Worm (Caenorhabditis elegans) whole organism, late embryonic: ENCODE data around the gene srp-8.
A peak's percentile ranks its signal among the peaks of the same experiment; 100 is the strongest.

Experiments
- C08G9.2 ChIP-seq: sonication (generic microtip); optimal IDR thresholded peaks from 2 replicates; lab custom pipeline; 2016; ENCODE audit warnings: mild to moderate bottlenecking, missing genetic modification characterization, moderate library complexity, missing compliant biosample characterization
- C38D4.7 ChIP-seq: fragments of 200-800 bp; sonication (Bioruptor generic); optimal IDR thresholded peaks from 2 replicates; lab custom pipeline; 2018; ENCODE audit warnings: mild to moderate bottlenecking, missing genetic modification characterization, moderate library complexity, missing compliant biosample characterization
- F13H6.1 ChIP-seq: sonication (generic microtip); optimal IDR thresholded peaks from 2 replicates; lab custom pipeline; 2016; ENCODE audit warnings: missing genetic modification characterization, missing compliant biosample characterization
- K02D7.2 ChIP-seq: sonication (generic microtip); optimal IDR thresholded peaks from 2 replicates; lab custom pipeline; 2017; ENCODE audit warnings: mild to moderate bottlenecking, missing genetic modification characterization, missing compliant biosample characterization
- Y22D7AL.16 ChIP-seq: sonication (generic microtip); optimal IDR thresholded peaks from 2 replicates; lab custom pipeline; 2016; ENCODE audit warnings: missing genetic modification characterization, missing compliant biosample characterization
- ama-1 ChIP-seq: fragments of 150-350 bp; optimal IDR thresholded peaks from 2 replicates; lab custom pipeline; 2014
- ceh-14 ChIP-seq: sonication (generic microtip); optimal IDR thresholded peaks from 2 replicates; lab custom pipeline; 2016; ENCODE audit warnings: missing genotype, missing genetic modification characterization, missing compliant biosample characterization
- ceh-2 ChIP-seq: sonication (generic microtip); optimal IDR thresholded peaks from 2 replicates; lab custom pipeline; 2016; ENCODE audit warnings: missing genotype, missing genetic modification characterization, missing compliant biosample characterization
- ceh-30 ChIP-seq: fragments of 150-350 bp; optimal IDR thresholded peaks from 2 replicates; lab custom pipeline; 2014; ENCODE audit warnings: missing biosample characterization, missing genetic modification characterization
- ceh-31 ChIP-seq: sonication (generic microtip); optimal IDR thresholded peaks from 2 replicates; lab custom pipeline; 2016; ENCODE audit warnings: missing genetic modification characterization, missing compliant biosample characterization
- ceh-9 ChIP-seq: sonication (generic microtip); optimal IDR thresholded peaks from 2 replicates; lab custom pipeline; 2016; ENCODE audit warnings: mild to moderate bottlenecking, missing genetic modification characterization, inconsistent platforms, missing compliant biosample characterization
- che-1 ChIP-seq: sonication (generic microtip); optimal IDR thresholded peaks from 2 replicates; lab custom pipeline; 2016; ENCODE audit warnings: mild to moderate bottlenecking, missing genetic modification characterization, missing compliant biosample characterization
- dmd-4 ChIP-seq: sonication (generic microtip); optimal IDR thresholded peaks from 2 replicates; lab custom pipeline; 2016; ENCODE audit warnings: borderline replicate concordance, missing genetic modification characterization, missing compliant biosample characterization
- dve-1 ChIP-seq: sonication (generic microtip); optimal IDR thresholded peaks from 2 replicates; lab custom pipeline; 2017; ENCODE audit warnings: antibody characterized with exemption, mild to moderate bottlenecking, missing genetic modification characterization, missing compliant biosample characterization
- elt-2 ChIP-seq: sonication (generic microtip); optimal IDR thresholded peaks from 2 replicates; lab custom pipeline; 2016; ENCODE audit warnings: missing genetic modification reagents, missing genetic modification characterization, missing compliant biosample characterization
- elt-4 ChIP-seq: sonication (generic microtip); optimal IDR thresholded peaks from 2 replicates; lab custom pipeline; 2016; ENCODE audit warnings: missing genetic modification characterization, missing compliant biosample characterization
- gmeb-2 ChIP-seq: sonication (generic microtip); optimal IDR thresholded peaks from 2 replicates; lab custom pipeline; 2016; ENCODE audit warnings: missing genetic modification characterization, inconsistent platforms, missing compliant biosample characterization
- hlh-15 ChIP-seq: sonication (generic microtip); optimal IDR thresholded peaks from 2 replicates; lab custom pipeline; 2016; ENCODE audit warnings: missing genetic modification characterization, missing compliant biosample characterization
- hlh-6 ChIP-seq: sonication (generic microtip); optimal IDR thresholded peaks from 2 replicates; lab custom pipeline; 2016; ENCODE audit warnings: missing genotype, missing genetic modification characterization, missing compliant biosample characterization
- lim-6 ChIP-seq: sonication (generic microtip); optimal IDR thresholded peaks from 2 replicates; lab custom pipeline; 2016; ENCODE audit warnings: missing genetic modification characterization, missing compliant biosample characterization
- lin-11 ChIP-seq: fragments of 200-800 bp; sonication (Bioruptor generic); optimal IDR thresholded peaks from 2 replicates; lab custom pipeline; 2018; ENCODE audit warnings: mild to moderate bottlenecking, missing genetic modification characterization, missing compliant biosample characterization
- mec-3 ChIP-seq: sonication (generic microtip); optimal IDR thresholded peaks from 2 replicates; lab custom pipeline; 2016; ENCODE audit warnings: borderline replicate concordance, missing genetic modification characterization, missing compliant biosample characterization
- nfya-1 ChIP-seq: sonication (generic microtip); optimal IDR thresholded peaks from 2 replicates; lab custom pipeline; 2017; ENCODE audit warnings: missing genetic modification characterization, mild to moderate bottlenecking, missing compliant biosample characterization, antibody characterized with exemption, moderate library complexity
- nhr-232 ChIP-seq: sonication (generic microtip); optimal IDR thresholded peaks from 2 replicates; lab custom pipeline; 2016; ENCODE audit warnings: missing genetic modification characterization, missing compliant biosample characterization
- npax-4 ChIP-seq: sonication (generic microtip); optimal IDR thresholded peaks from 2 replicates; lab custom pipeline; 2016; ENCODE audit warnings: missing genetic modification characterization, missing compliant biosample characterization
- pag-3 ChIP-seq: sonication (generic microtip); optimal IDR thresholded peaks from 2 replicates; lab custom pipeline; 2016; ENCODE audit warnings: missing compliant biosample characterization, missing genetic modification characterization, borderline replicate concordance
- pat-9 ChIP-seq: fragments of 200-800 bp; sonication (Bioruptor generic); optimal IDR thresholded peaks from 2 replicates; lab custom pipeline; 2018; ENCODE audit warnings: mild to moderate bottlenecking, missing genetic modification characterization, moderate library complexity, missing compliant biosample characterization
- pax-1 ChIP-seq: fragments of 150-350 bp; optimal IDR thresholded peaks from 2 replicates; lab custom pipeline; 2014; ENCODE audit warnings: missing biosample characterization, missing genetic modification characterization
- pha-2 ChIP-seq: sonication (generic microtip); optimal IDR thresholded peaks from 2 replicates; lab custom pipeline; 2017; ENCODE audit warnings: mild to moderate bottlenecking, missing genetic modification characterization, missing compliant biosample characterization
- pha-4 ChIP-seq: fragments of 150-350 bp; optimal IDR thresholded peaks from 2 replicates; lab custom pipeline; 2018; ENCODE audit warnings: missing biosample characterization, missing genetic modification reagents, missing genetic modification characterization
- pqm-1 ChIP-seq: sonication (generic microtip); optimal IDR thresholded peaks from 2 replicates; lab custom pipeline; 2016; ENCODE audit warnings: missing genetic modification characterization, missing compliant biosample characterization
- rnt-1 ChIP-seq: sonication (generic microtip); optimal IDR thresholded peaks from 2 replicates; lab custom pipeline; 2016; ENCODE audit warnings: missing genetic modification characterization, missing compliant biosample characterization
- sdc-2 ChIP-seq: sonication (generic microtip); optimal IDR thresholded peaks from 2 replicates; lab custom pipeline; 2016; ENCODE audit warnings: missing genotype, missing genetic modification characterization, missing compliant biosample characterization
- sox-2 ChIP-seq: fragments of 200-800 bp; sonication (Bioruptor generic); IDR thresholded peaks from 2 replicates; pipeline ENCODE4 v1.3.6; 2022; ENCODE audit warnings: missing genetic modification reagents, missing genetic modification characterization, missing compliant biosample characterization
- syd-9 ChIP-seq: sonication (generic microtip); optimal IDR thresholded peaks from 2 replicates; lab custom pipeline; 2016; ENCODE audit warnings: mild to moderate bottlenecking, missing genetic modification characterization, moderate library complexity, missing compliant biosample characterization
- tbx-2 ChIP-seq: sonication (generic microtip); optimal IDR thresholded peaks from 2 replicates; lab custom pipeline; 2016; ENCODE audit warnings: missing genetic modification characterization, missing compliant biosample characterization
- tbx-7 ChIP-seq: sonication (generic microtip); optimal IDR thresholded peaks from 2 replicates; lab custom pipeline; 2016; ENCODE audit warnings: missing genotype, missing genetic modification characterization, missing compliant biosample characterization
- ttx-3 ChIP-seq: sonication (generic microtip); optimal IDR thresholded peaks from 2 replicates; lab custom pipeline; 2016; ENCODE audit warnings: missing genetic modification reagents, missing genetic modification characterization, missing compliant biosample characterization
- unc-3 ChIP-seq, 2 experiments: fragments of 200-800 bp in 1 of 2; sonication (Bioruptor generic) in 1 of 2; sonication (generic microtip) in 1 of 2; conservative IDR thresholded peaks in 1 of 2; optimal IDR thresholded peaks in 1 of 2; 2 replicates each; pipeline versions ENCODE4 v1.3.6 to Lab custom; 2016 to 2022; ENCODE audit warnings: missing compliant biosample characterization in 2 of 2, missing genetic modification characterization in 2 of 2, missing genetic modification reagents in 1 of 2
- unc-42 ChIP-seq: sonication (generic microtip); optimal IDR thresholded peaks from 2 replicates; lab custom pipeline; 2016; ENCODE audit warnings: missing genotype, missing genetic modification characterization, missing compliant biosample characterization
- zip-5 ChIP-seq: sonication (generic microtip); optimal IDR thresholded peaks from 2 replicates; lab custom pipeline; 2016; ENCODE audit warnings: missing genetic modification characterization, missing compliant biosample characterization
- ztf-16 ChIP-seq: sonication (generic microtip); optimal IDR thresholded peaks from 2 replicates; lab custom pipeline; 2017; ENCODE audit warnings: missing genetic modification characterization, missing compliant biosample characterization

The srp-8 gene

DNA sequence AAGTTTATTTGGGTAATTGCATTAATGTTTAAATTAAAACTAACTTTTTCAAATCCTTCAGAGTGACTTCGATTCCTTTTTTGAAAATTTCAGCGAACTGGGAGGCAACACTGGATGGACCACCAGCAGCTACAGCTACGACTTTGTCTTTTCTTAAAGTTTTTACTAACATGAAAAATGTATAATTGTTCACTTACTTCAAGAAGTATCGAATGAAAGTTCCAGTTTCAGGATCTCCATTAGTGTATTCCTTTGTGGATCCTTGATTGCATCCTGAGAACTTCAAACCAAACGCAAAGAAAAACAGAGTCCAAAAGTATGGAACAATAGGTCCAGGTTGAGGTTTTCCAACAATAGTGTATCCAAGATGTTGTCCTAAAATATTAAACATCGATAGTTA, 13.5 kb downstream of the srp-8 start:
- TF ChIP-seq hlh-6 (tag; lab: Kevin White, UChicago) (no peak), lin-11 (tag; lab: Kevin White, UChicago) (no peak), pat-9 (tag; lab: Kevin White, UChicago) (no peak), ceh-30 (tag; lab: Kevin White, UChicago) (no peak), rnt-1 (no peak), sox-2 (no peak), unc-42 (tag; lab: Kevin White, UChicago) (no peak), syd-9 (tag; lab: Kevin White, UChicago) (no peak), pax-1 (tag; lab: Kevin White, UChicago) (no peak), gmeb-2 (tag; lab: Kevin White, UChicago) (no peak), ceh-31 (tag; lab: Kevin White, UChicago) (no peak), pqm-1 (no peak), mec-3 (tag; lab: Kevin White, UChicago) (no peak), nfya-1 (tag; lab: Kevin White, UChicago) (no peak)

DNA sequence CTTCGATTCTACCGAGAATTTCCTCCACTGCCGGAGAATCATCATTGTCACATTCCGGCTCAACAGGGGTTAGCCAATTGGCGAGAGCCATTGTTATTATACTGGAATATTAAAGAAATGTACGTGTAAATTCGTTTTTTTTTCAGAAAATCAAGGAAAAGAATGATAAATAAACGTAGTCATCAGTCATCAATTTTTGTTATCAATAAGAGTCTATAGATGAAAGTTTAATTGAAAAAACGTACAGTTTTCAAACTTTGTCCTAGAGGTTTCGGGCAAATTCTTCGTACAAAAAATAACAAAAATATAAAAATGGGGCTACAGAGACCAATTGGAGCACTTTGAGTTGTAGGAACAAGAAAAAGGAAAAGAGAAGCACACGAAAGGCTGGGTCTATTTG, 15.5 kb downstream of the srp-8 start, which contains the start of gene F20D6.11:
F20D6.11 (minus strand) TSS at position 101 of the 400 bp plus-strand sequence.
- no peak for TF ChIP-seq K02D7.2 (tag; lab: Kevin White, UChicago)
- no peak for TF ChIP-seq lim-6
- no peak for TF ChIP-seq ama-1 (lab: Kevin White, UChicago)
- TF ChIP-seq dmd-4 (tag; lab: Kevin White, UChicago), result no peak
- no peak for TF ChIP-seq sdc-2
- no peak for TF ChIP-seq tbx-7 (tag; lab: Kevin White, UChicago)
- no peak for TF ChIP-seq npax-4
- no peak for TF ChIP-seq pag-3 (tag; lab: Kevin White, UChicago)
- no peak for TF ChIP-seq zip-5 (tag; lab: Kevin White, UChicago)
- no peak for TF ChIP-seq unc-42 (tag; lab: Kevin White, UChicago)

DNA sequence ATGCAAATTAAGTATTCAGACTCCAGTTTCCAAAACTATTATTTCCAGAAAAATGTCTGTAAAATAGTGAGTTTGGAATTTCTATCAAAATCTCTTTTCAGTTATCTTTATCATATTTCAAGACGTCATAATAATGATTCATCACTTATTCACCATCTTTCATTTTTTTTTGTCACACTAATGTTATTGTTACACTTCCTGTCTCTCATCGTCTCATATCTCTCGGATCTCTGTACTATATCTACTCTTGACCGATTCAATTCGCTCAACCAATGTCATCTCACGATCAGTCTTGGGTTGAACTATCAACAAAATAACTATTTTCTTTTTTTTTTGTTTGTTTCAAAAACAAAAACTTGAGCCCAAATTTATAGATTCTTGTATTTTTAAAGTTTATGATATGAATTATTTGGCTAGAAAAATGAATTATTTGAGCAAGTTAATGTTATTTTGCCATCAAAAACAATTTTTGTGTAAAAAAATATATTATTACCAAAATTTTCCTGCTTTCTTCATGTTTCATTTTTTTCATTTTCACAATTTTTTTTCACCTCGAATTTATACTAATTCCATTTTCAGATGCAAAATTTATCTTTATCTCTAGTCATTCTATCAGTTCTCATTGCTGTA, 17.9 kb downstream of the srp-8 start, which contains the start of gene cri-2:
cri-2 (plus strand) TSS at position 580 of the 630 bp plus-strand sequence.
- no peak for TF ChIP-seq lin-11 (tag; lab: Kevin White, UChicago)
- TF ChIP-seq Y22D7AL.16 (tag; lab: Kevin White, UChicago), result no peak
- no peak for TF ChIP-seq tbx-2 (tag; lab: Kevin White, UChicago)
- TF ChIP-seq ceh-9, result no peak
- TF ChIP-seq dve-1 (tag; lab: Kevin White, UChicago), result no peak
- no peak for TF ChIP-seq ceh-2 (tag; lab: Kevin White, UChicago)
- TF ChIP-seq gmeb-2 (tag; lab: Kevin White, UChicago), result no peak
- no peak for TF ChIP-seq ceh-31 (tag; lab: Kevin White, UChicago)
- TF ChIP-seq lim-6, result no peak
- TF ChIP-seq sdc-2, result no peak
- TF ChIP-seq zip-5 (tag; lab: Kevin White, UChicago), result no peak
- TF ChIP-seq elt-2, result no peak

DNA sequence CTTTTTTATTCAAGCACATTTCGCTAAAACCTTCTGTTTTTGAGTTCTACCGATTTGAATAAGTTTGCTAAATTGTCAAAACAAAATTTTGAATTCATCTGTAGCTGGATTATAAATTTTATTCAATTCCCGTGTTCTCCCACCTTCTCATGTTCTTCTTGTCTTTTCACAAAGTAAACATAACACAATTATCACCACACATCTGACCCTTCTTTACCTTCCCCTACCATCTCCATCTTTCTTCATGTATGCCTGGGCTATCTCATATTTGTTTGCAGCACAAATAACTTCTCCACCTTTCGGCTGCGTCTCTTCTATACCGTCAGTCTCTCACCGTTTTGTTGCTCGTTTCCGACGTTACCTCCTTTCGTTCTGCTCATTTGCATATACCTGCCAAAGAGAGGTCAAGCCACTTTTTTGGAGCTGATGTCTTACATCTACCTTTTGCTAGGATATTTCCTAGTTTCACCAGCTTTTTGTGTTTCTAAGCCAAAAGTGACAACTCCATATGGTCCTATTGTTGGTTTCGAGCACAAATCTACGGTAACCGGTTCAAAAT, 19.7 kb downstream of the srp-8 start, which contains the start of gene cest-17:
cest-17 (plus strand) TSS at position 248 of the 559 bp plus-strand sequence.
- TF ChIP-seq unc-42 (tag; lab: Kevin White, UChicago), result no peak
- no peak for TF ChIP-seq hlh-15 (tag; lab: Kevin White, UChicago)
- no peak for TF ChIP-seq pha-4
- no peak for TF ChIP-seq ama-1 (lab: Kevin White, UChicago)
- TF ChIP-seq ztf-16 (tag; lab: Kevin White, UChicago), result no peak
- TF ChIP-seq tbx-2 (tag; lab: Kevin White, UChicago), result peak; percentile 20

DNA sequence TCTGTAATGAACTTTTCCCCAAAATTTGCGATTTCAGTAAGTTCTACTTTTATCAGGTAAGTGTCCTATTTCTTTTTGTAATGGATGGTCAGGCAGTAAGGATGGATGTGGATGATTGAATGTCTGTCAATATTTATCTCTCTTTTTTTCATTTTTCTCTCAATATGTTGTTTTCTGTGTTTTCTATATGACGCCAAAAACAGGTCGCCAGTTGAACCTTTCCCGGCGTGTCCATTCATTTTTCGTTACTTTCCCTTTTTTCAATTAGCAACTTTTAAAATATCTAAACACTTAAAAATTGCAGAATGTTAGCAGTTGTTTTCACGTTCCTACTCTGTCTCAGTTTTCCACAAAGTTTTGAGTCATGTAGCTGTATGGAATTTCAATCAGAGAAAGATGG, 23.4 kb downstream of the srp-8 start, which contains the start of gene timp-1:
timp-1 (plus strand) TSS at position 305 of the 400 bp plus-strand sequence.
- TF ChIP-seq nhr-232 (tag; lab: Kevin White, UChicago) (no peak), hlh-15 (tag; lab: Kevin White, UChicago) (no peak), C38D4.7 (GFP tag; lab: Kevin White, UChicago) (no peak), elt-4 (tag; lab: Kevin White, UChicago) (no peak), ztf-16 (tag; lab: Kevin White, UChicago) (no peak), K02D7.2 (tag; lab: Kevin White, UChicago) (no peak), sdc-2 (no peak), ttx-3 (no peak), che-1 (tag; lab: Kevin White, UChicago) (no peak), lin-11 (tag; lab: Kevin White, UChicago) (no peak), pha-2 (tag; lab: Kevin White, UChicago) (no peak), pax-1 (tag; lab: Kevin White, UChicago) (no peak), F13H6.1 (no peak), ceh-14 (no peak), C08G9.2 (tag; lab: Kevin White, UChicago) (no peak), ceh-30 (tag; lab: Kevin White, UChicago) (no peak), unc-3 (GFP tag; conservative IDR thresholded peaks at IDR 0.05; lab: Robert Waterston, UW) (no peak), unc-3 (tag; optimal IDR thresholded peaks at IDR 0.05; lab: Kevin White, UChicago) (no peak)
- TF ChIP-seq, all 69 proteins: peak for 0
